Worm (Caenorhabditis elegans): Measurements from ENCODE around the gene nhr-189.

Gene nhr-189

ce11 chrV:3860123-3860522, at the start of gene nhr-189:
Gene nhr-189 (minus strand): TSS chrV:3860243.
- no peak for TF ChIP-seq pqm-1 (tag; optimal IDR thresholded peaks at IDR 0.05)
- TF ChIP-seq mdl-1 (tag; optimal IDR thresholded peaks at IDR 0.05) = no peak
- no peak for TF ChIP-seq nhr-102 (tag; optimal IDR thresholded peaks at IDR 0.05)
- TF ChIP-seq lim-7 (GFP tag; IDR thresholded peaks at IDR 0.05) = no peak
- no peak for TF ChIP-seq Y75B8A.6 (GFP tag; IDR thresholded peaks at IDR 0.05)
- no peak for TF ChIP-seq nhr-41 (GFP tag; IDR thresholded peaks at IDR 0.05)
- TF ChIP-seq fkh-10 (GFP tag; optimal IDR thresholded peaks at IDR 0.05) = no peak
- no peak for TF ChIP-seq dmd-6 (GFP tag; IDR thresholded peaks at IDR 0.05)
- TF ChIP-seq zfp-3 (GFP tag; conservative IDR thresholded peaks at IDR 0.05) = no peak
- TF ChIP-seq daf-19 (GFP tag; conservative IDR thresholded peaks at IDR 0.05) = no peak
- no peak for TF ChIP-seq ztf-11 (tag; optimal IDR thresholded peaks at IDR 0.05)

- no peak for TF ChIP-seq pha-4 (GFP tag; IDR thresholded peaks at IDR 0.05)
- TF ChIP-seq pha-4 (tag; optimal IDR thresholded peaks at IDR 0.05) = no peak
- TF ChIP-seq mdt-29 (GFP tag; IDR thresholded peaks at IDR 0.05) = no peak
- TF ChIP-seq nhr-11 (tag; optimal IDR thresholded peaks at IDR 0.05) = no peak
- no peak for TF ChIP-seq T20F7.1 (GFP tag; optimal IDR thresholded peaks at IDR 0.05)
- TF ChIP-seq F44E2.7 (GFP tag; IDR thresholded peaks at IDR 0.05) = no peak
- TF ChIP-seq fkh-10 (GFP tag; optimal IDR thresholded peaks at IDR 0.05) = no peak
- no peak for TF ChIP-seq ZK337.2 (GFP tag; IDR thresholded peaks at IDR 0.05)
- no peak for TF ChIP-seq zfp-3 (GFP tag; conservative IDR thresholded peaks at IDR 0.05)
- TF ChIP-seq vab-7 (GFP tag; IDR thresholded peaks at IDR 0.05) = no peak
- TF ChIP-seq skn-1 (tag; optimal IDR thresholded peaks at IDR 0.05) = no peak
- TF ChIP-seq madf-5 (GFP tag; IDR thresholded peaks at IDR 0.05) = no peak
- TF ChIP-seq mxl-2 (GFP tag; conservative IDR thresholded peaks at IDR 0.05) = no peak
- peak; percentile 0 for TF ChIP-seq nhr-28 (tag; optimal IDR thresholded peaks at IDR 0.05)
- TF ChIP-seq duxl-1 (tag; optimal IDR thresholded peaks at IDR 0.05; ENCODE audit: poor library complexity) = peak; percentile 81
- TF ChIP-seq ceh-82 (tag; optimal IDR thresholded peaks at IDR 0.05) = no peak
- no peak for TF ChIP-seq D1046.2 (GFP tag; IDR thresholded peaks at IDR 0.05)
- no peak for TF ChIP-seq T26A8.4 (GFP tag; IDR thresholded peaks at IDR 0.05)
- TF ChIP-seq tag-97 (GFP tag; IDR thresholded peaks at IDR 0.05) = no peak
- no peak for TF ChIP-seq spr-1 (tag; optimal IDR thresholded peaks at IDR 0.05)
- no peak for TF ChIP-seq ZK546.5 (tag; optimal IDR thresholded peaks at IDR 0.05)
- TF ChIP-seq pqm-1 (tag; optimal IDR thresholded peaks at IDR 0.05) = peak; percentile 3
- TF ChIP-seq daf-19 (GFP tag; conservative IDR thresholded peaks at IDR 0.05) = no peak
- TF ChIP-seq ceh-20 (GFP tag; IDR thresholded peaks at IDR 0.05) = no peak
Observed at ce11 chrV:3905841-3906240, 45.8 kb upstream of the nhr-189 start, which contains the start of gene nhr-156. Gene nhr-156 (plus strand): TSS chrV:3906106.

- TF ChIP-seq unc-62 (GFP tag; optimal IDR thresholded peaks at IDR 0.05 in 1 of 2) = peak in 1 of 2 experiments; percentile 93
- no peak for TF ChIP-seq unc-62 (tag; optimal IDR thresholded peaks at IDR 0.05)
- TF ChIP-seq hlh-11 (tag; optimal IDR thresholded peaks at IDR 0.05) = no peak
Observed at ce11 chrV:3903424-3903823, 43.4 kb upstream of the nhr-189 start.

ce11 chrV:3902458-3903157, 42.6 kb upstream of the nhr-189 start, which contains the start of the genes str-229 and srh-190:
Gene str-229 (minus strand): TSS chrV:3902558.
Gene srh-190 (plus strand): TSS chrV:3903107.
- no peak for TF ChIP-seq lin-15B (tag; optimal IDR thresholded peaks at IDR 0.05)

All from whole organism, L4 larva.